Worm (Caenorhabditis elegans) whole organism, mixed stage, embryonic: ENCODE data around the gene rpl-26.

Experiments used
- M03D4.4 ChIP-seq: sonication (generic microtip); optimal IDR thresholded peaks from 2 replicates; lab custom pipeline; 2017; ENCODE audit warnings: mild to moderate bottlenecking, missing genetic modification characterization, missing compliant biosample characterization
- bed-3 ChIP-seq: fragments of 200-800 bp; sonication (Bioruptor generic); optimal IDR thresholded peaks from 3 replicates; lab custom pipeline; 2018; ENCODE audit warnings: mild to moderate bottlenecking, missing genetic modification characterization, moderate library complexity, missing compliant biosample characterization
- blmp-1 ChIP-seq: fragments of 150-350 bp; optimal IDR thresholded peaks from 2 replicates; lab custom pipeline; 2014; ENCODE audit warnings: missing biosample characterization, missing genetic modification characterization
- ceh-43 ChIP-seq: fragments of 200-800 bp; sonication (Bioruptor generic); optimal IDR thresholded peaks from 2 replicates; lab custom pipeline; 2018; ENCODE audit warnings: mild to moderate bottlenecking, missing genetic modification characterization, moderate library complexity, missing compliant biosample characterization
- ceh-83 ChIP-seq: fragments of 200-800 bp; sonication (Bioruptor generic); optimal IDR thresholded peaks from 2 replicates; lab custom pipeline; 2018; ENCODE audit warnings: mild to moderate bottlenecking, missing genetic modification characterization, missing compliant biosample characterization
- ces-1 ChIP-seq: fragments of 150-350 bp; optimal IDR thresholded peaks from 2 replicates; lab custom pipeline; 2014; ENCODE audit warnings: missing biosample characterization, missing genetic modification reagents, missing genetic modification characterization
- cnd-1 ChIP-seq: fragments of 200-800 bp; sonication (Bioruptor generic); optimal IDR thresholded peaks from 2 replicates; lab custom pipeline; 2018; ENCODE audit warnings: mild to moderate bottlenecking, missing genetic modification characterization, missing compliant biosample characterization
- drap-1 ChIP-seq: fragments of 200-800 bp; sonication (Bioruptor generic); optimal IDR thresholded peaks from 3 replicates; lab custom pipeline; 2018; ENCODE audit warnings: mild to moderate bottlenecking, missing genetic modification characterization, missing compliant biosample characterization
- elt-3 ChIP-seq: fragments of 150-350 bp; optimal IDR thresholded peaks from 2 replicates; lab custom pipeline; 2014; ENCODE audit warnings: missing biosample characterization, missing genetic modification characterization
- ham-2 ChIP-seq: fragments of 200-800 bp; sonication (Bioruptor generic); optimal IDR thresholded peaks from 2 replicates; lab custom pipeline; 2018; ENCODE audit warnings: mild to moderate bottlenecking, missing genetic modification characterization, missing compliant biosample characterization
- hlh-1 ChIP-seq: fragments of 150-350 bp; optimal IDR thresholded peaks from 2 replicates; lab custom pipeline; 2014; ENCODE audit warnings: missing biosample characterization, missing genetic modification reagents, missing genetic modification characterization
- lin-13 ChIP-seq: fragments of 150-350 bp; optimal IDR thresholded peaks from 2 replicates; lab custom pipeline; 2014; ENCODE audit warnings: missing biosample characterization, missing genetic modification characterization
- lin-32 ChIP-seq: fragments of 200-800 bp; sonication (Bioruptor generic); optimal IDR thresholded peaks from 2 replicates; lab custom pipeline; 2018; ENCODE audit warnings: mild to moderate bottlenecking, missing genetic modification characterization, missing compliant biosample characterization
- lsy-2 ChIP-seq: fragments of 150-350 bp; optimal IDR thresholded peaks from 2 replicates; lab custom pipeline; 2014; ENCODE audit warnings: missing biosample characterization, missing genetic modification characterization
- mep-1 ChIP-seq: fragments of 150-350 bp; optimal IDR thresholded peaks from 2 replicates; lab custom pipeline; 2017; ENCODE audit warnings: missing biosample characterization, missing genetic modification reagents, missing genetic modification characterization, inconsistent platforms
- mls-2 ChIP-seq: sonication (generic microtip); optimal IDR thresholded peaks from 2 replicates; lab custom pipeline; 2016; ENCODE audit warnings: mild to moderate bottlenecking, missing genetic modification characterization, moderate library complexity, missing compliant biosample characterization
- nhr-2 ChIP-seq: fragments of 150-350 bp; optimal IDR thresholded peaks from 2 replicates; lab custom pipeline; 2014; ENCODE audit warnings: missing biosample characterization, missing genetic modification characterization
- nhr-28 ChIP-seq: fragments of 150-350 bp; optimal IDR thresholded peaks from 2 replicates; lab custom pipeline; 2014; ENCODE audit warnings: missing biosample characterization, missing genetic modification characterization
- tbx-8 ChIP-seq: fragments of 200-800 bp; sonication (Bioruptor generic); optimal IDR thresholded peaks from 2 replicates; lab custom pipeline; 2018; ENCODE audit warnings: mild to moderate bottlenecking, missing genetic modification characterization, moderate library complexity, missing compliant biosample characterization
- unc-120 ChIP-seq: sonication (generic microtip); optimal IDR thresholded peaks from 2 replicates; lab custom pipeline; 2017; ENCODE audit warnings: missing genetic modification characterization, missing compliant biosample characterization; ENCODE audit not compliant: poor library complexity, severe bottlenecking
- unc-39 ChIP-seq: fragments of 150-350 bp; optimal IDR thresholded peaks from 2 replicates; lab custom pipeline; 2014; ENCODE audit warnings: missing biosample characterization, missing genetic modification characterization
- unc-62 ChIP-seq: fragments of 150-350 bp; optimal IDR thresholded peaks from 2 replicates; lab custom pipeline; 2014; ENCODE audit warnings: missing biosample characterization, missing genetic modification reagents, missing genetic modification characterization
- zip-8 ChIP-seq: fragments of 150-350 bp; optimal IDR thresholded peaks from 2 replicates; lab custom pipeline; 2014; ENCODE audit warnings: missing biosample characterization, missing genetic modification characterization

Gene rpl-26

DNA sequence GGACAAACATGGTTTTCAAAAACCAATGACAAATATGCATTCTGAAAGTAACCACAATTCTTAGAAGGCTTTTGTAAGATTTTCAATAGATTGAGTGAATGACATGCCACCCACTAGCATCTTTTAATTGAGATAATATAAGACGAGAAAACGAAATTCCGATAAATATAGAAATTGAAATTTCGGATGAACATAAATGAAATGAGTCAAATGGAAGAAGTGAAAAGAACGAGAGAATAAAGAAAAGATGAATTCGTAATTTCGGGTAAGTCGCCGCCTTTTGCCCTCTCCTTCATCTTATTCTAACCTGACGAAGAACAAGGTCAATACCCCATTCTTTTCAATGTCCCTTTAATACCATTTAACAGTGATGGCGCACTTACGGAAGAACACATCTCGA is 39.8 kb downstream of the rpl-26 start:
- peak; percentile 86 for TF ChIP-seq blmp-1 (tag; lab: Kevin White, UChicago)
- TF ChIP-seq ceh-43 (GFP tag; lab: Kevin White, UChicago), result no peak

- TF ChIP-seq ces-1 (GFP tag; lab: Kevin White, UChicago) (peak; percentile 60), bed-3 (GFP tag; lab: Kevin White, UChicago) (no peak), tbx-8 (GFP tag; lab: Kevin White, UChicago) (no peak), zip-8 (tag; lab: Kevin White, UChicago) (no peak), lin-32 (GFP tag; lab: Kevin White, UChicago) (no peak), ham-2 (GFP tag; lab: Kevin White, UChicago) (no peak), unc-120 (no peak), unc-62 (GFP tag; lab: Kevin White, UChicago) (peak; percentile 2), cnd-1 (tag; lab: Kevin White, UChicago) (no peak)
Measured at ce11 chrII:8643627-8644356, 41.2 kb downstream of the rpl-26 start.

DNA sequence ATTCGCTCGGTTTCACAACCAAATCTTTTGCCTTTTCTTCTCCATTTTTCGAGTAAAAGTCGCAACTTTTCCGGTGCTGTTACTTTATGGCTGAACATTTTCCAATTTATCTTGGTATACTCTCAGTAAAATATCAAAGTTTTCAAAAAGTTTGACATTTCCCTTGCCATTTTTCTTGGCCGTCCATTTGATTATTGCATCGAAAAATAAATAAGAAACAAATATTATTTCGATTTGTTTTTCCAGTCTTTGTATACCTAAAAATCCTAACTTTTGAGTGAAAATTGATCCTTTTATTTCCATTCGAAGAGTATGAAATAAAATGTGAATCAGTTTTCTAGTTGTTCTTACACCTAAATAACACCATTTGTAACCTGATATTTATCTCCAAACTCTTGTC is 43.9 kb downstream of the rpl-26 start:
- no peak for TF ChIP-seq nhr-28 (tag; lab: Kevin White, UChicago)

ce11 chrII:8648843-8649242 is 46.3 kb downstream of the rpl-26 start:
- no peak for TF ChIP-seq tbx-8 (GFP tag; lab: Kevin White, UChicago)
- no peak for TF ChIP-seq ces-1 (GFP tag; lab: Kevin White, UChicago)
- TF ChIP-seq nhr-2 (tag; lab: Kevin White, UChicago), result no peak
- no peak for TF ChIP-seq mep-1 (tag; lab: Kevin White, UChicago)
- TF ChIP-seq ham-2 (GFP tag; lab: Kevin White, UChicago), result no peak
- TF ChIP-seq lin-13 (tag; lab: Kevin White, UChicago), result no peak
- TF ChIP-seq unc-120, result no peak
- TF ChIP-seq hlh-1, result no peak
- TF ChIP-seq lsy-2 (tag; lab: Kevin White, UChicago), result no peak
- no peak for TF ChIP-seq zip-8 (tag; lab: Kevin White, UChicago)

DNA sequence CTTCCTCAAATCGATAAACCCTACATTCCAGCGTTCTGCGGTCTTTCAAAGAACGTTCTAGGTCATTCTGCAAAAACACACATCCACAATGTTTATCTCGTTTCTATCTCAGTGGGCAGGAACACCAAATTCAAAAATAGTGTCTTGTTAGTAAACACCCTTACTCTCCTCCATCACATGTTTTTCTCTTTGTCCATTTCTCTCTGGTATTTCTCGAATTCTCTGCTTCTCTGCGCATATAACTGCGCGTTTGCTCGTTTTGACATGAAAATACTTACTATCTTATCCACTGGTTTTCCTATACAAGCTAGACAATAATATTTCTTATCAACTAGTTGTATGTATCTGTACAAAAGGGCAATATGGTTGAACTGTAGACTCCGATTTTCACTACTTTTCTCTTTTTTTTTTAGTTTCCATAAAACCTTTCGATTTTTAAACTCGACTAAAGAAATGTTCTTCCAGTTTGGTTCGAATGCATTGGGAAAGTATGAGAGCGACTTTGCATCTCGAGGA is 48.1 kb downstream of the rpl-26 start, which contains the start of gene pyr-1:
Gene pyr-1 (plus strand): TSS at position 466 of the 516 bp plus-strand sequence.
- TF ChIP-seq unc-62 (GFP tag; lab: Kevin White, UChicago) (no peak), mep-1 (tag; lab: Kevin White, UChicago) (no peak), ceh-83 (GFP tag; lab: Kevin White, UChicago) (no peak), nhr-28 (tag; lab: Kevin White, UChicago) (no peak), elt-3 (tag; lab: Kevin White, UChicago) (no peak), unc-39 (tag; lab: Kevin White, UChicago) (no peak), lin-32 (GFP tag; lab: Kevin White, UChicago) (no peak), ham-2 (GFP tag; lab: Kevin White, UChicago) (no peak), drap-1 (GFP tag; lab: Kevin White, UChicago) (no peak), M03D4.4 (no peak), mls-2 (tag; lab: Kevin White, UChicago) (no peak)
